Fruit fly (Drosophila melanogaster) whole organism, embryonic: ENCODE results near the gene CG10226.

Experiments used
- CG16815 ChIP-seq: fragments of 200-800 bp; sonication (Bioruptor generic); optimal IDR thresholded peaks from 3 replicates; lab custom pipeline; 2017; ENCODE audit warnings: missing biosample characterization, mild to moderate bottlenecking, missing genetic modification characterization
- CG6854 ChIP-seq: fragments of 200-800 bp; sonication (Bioruptor generic); optimal IDR thresholded peaks from 3 replicates; lab custom pipeline; 2017; ENCODE audit warnings: missing biosample characterization, mild to moderate bottlenecking, missing genetic modification characterization
- Camta ChIP-seq: fragments of 200-800 bp; sonication (Bioruptor generic); optimal IDR thresholded peaks from 2 replicates; lab custom pipeline; 2016; ENCODE audit warnings: missing biosample characterization, missing genetic modification characterization
- Hr3 ChIP-seq: fragments of 200-800 bp; sonication (Bioruptor generic); optimal IDR thresholded peaks from 3 replicates; lab custom pipeline; 2016; ENCODE audit warnings: missing biosample characterization, missing genetic modification characterization
- Med ChIP-seq: fragments of 200-800 bp; sonication (Bioruptor generic); peaks from one replicate; lab custom pipeline; 2016; ENCODE audit warnings: missing biosample characterization, missing genetic modification characterization, mild to moderate bottlenecking, inconsistent platforms, moderate library complexity
- fru ChIP-seq: fragments of >200 bp; optimal IDR thresholded peaks from 2 replicates; lab custom pipeline; 2017
- kni ChIP-seq: fragments of 200-800 bp; sonication (Bioruptor generic); optimal IDR thresholded peaks from 3 replicates; lab custom pipeline; 2017; ENCODE audit warnings: mild to moderate bottlenecking, missing biosample characterization, missing genetic modification reagents, missing genetic modification characterization
- sim ChIP-seq: fragments of 200-800 bp; sonication (Bioruptor generic); IDR thresholded peaks from 2 replicates; pipeline ENCODE4 v1.3.6; 2022; ENCODE audit warnings: missing biosample characterization, missing genetic modification characterization

DNA sequence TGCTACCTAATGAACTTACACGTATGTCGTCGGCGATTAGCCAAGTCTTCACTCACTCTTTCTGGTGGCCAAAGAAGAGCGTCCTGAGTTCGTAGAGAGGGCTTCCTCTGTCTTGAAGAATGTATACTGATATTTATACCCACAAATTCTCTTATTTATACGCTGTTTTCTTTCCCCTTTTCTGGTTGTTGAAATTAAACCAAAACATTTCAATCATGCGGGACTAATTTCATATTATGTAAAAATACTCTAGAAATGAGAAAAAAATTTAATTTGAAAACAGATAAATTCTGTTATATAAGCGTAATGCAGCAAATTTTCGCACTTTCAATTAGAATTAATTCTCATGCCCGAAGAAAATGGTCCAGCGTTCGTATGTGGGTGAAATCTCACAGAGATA, 6.6 kb downstream of the CG10226 start, which contains the start of gene BG642312:
- TF ChIP-seq sim (no peak), Hr3 (no peak), fru (lab: Kevin White, UChicago) (no peak), CG16815 (GFP tag; lab: Kevin White, UChicago) (no peak), Camta (GFP tag; lab: Kevin White, UChicago) (no peak), Med (GFP tag; lab: Kevin White, UChicago) (no peak), kni (no peak), CG6854 (GFP tag; lab: Kevin White, UChicago) (no peak)
